Fruit fly (Drosophila melanogaster): ENCODE results near the gene CG11563.
A peak's percentile ranks its signal among the peaks of the same experiment; 100 is the strongest.

CG11563 gene

dm6 chr3R:31745629-31746081, 8.8 kb downstream of the CG11563 start, which contains the start of gene awd (continued):
- no peak for TF ChIP-seq lov (optimal IDR thresholded peaks at IDR 0.05)
- TF ChIP-seq lov (GFP tag; IDR thresholded peaks at IDR 0.05), result peak; percentile 28; the same call in 1 of the 3 replicates
- TF ChIP-seq CG13624 (GFP tag; optimal IDR thresholded peaks at IDR 0.05), result no peak
- TF ChIP-seq seq (GFP tag; IDR thresholded peaks at IDR 0.05), result no peak
- no peak for TF ChIP-seq CG12219 (GFP tag; optimal IDR thresholded peaks at IDR 0.05)
- no peak for TF ChIP-seq CG33557 (GFP tag; optimal IDR thresholded peaks at IDR 0.05)
- TF ChIP-seq Deaf1 (tag; optimal IDR thresholded peaks at IDR 0.05), result peak; percentile 15
- no peak for TF ChIP-seq Hr78 (GFP tag; optimal IDR thresholded peaks at IDR 0.05)
- TF ChIP-seq ewg (GFP tag; optimal IDR thresholded peaks at IDR 0.05), result no peak
- TF ChIP-seq Abd-B (GFP tag; optimal IDR thresholded peaks at IDR 0.05), result no peak
- no peak for TF ChIP-seq Rfx (GFP tag; IDR thresholded peaks at IDR 0.05)
- peak; percentile 35 for TF ChIP-seq CG4282 (GFP tag; optimal IDR thresholded peaks at IDR 0.05)
- TF ChIP-seq CG3407 (GFP tag; optimal IDR thresholded peaks at IDR 0.05), result no peak
- TF ChIP-seq nom (GFP tag; optimal IDR thresholded peaks at IDR 0.05), result peak; percentile 68
- TF ChIP-seq CG6254 (GFP tag; optimal IDR thresholded peaks at IDR 0.05), result no peak
- no peak for TF ChIP-seq CrebB (tag; optimal IDR thresholded peaks at IDR 0.05)
- TF ChIP-seq org-1 (GFP tag; optimal IDR thresholded peaks at IDR 0.05), result no peak
- no peak for TF ChIP-seq ro (GFP tag; IDR thresholded peaks at IDR 0.05)
- TF ChIP-seq CG8089 (GFP tag; optimal IDR thresholded peaks at IDR 0.05), result no peak
- no peak for TF ChIP-seq CG10209 (GFP tag; optimal IDR thresholded peaks at IDR 0.05)
- no peak for TF ChIP-seq CG31224 (GFP tag; IDR thresholded peaks at IDR 0.05)
- no peak for TF ChIP-seq CG17361 (GFP tag; IDR thresholded peaks at IDR 0.05)
- no peak for TF ChIP-seq salm (tag; optimal IDR thresholded peaks at IDR 0.05)
- TF ChIP-seq CG1233 (GFP tag; optimal IDR thresholded peaks at IDR 0.05), result no peak
- no peak for TF ChIP-seq CG13775 (GFP tag; optimal IDR thresholded peaks at IDR 0.05)
- TF ChIP-seq dpn (GFP tag; optimal IDR thresholded peaks at IDR 0.05), result peak in 1 of 2 experiments; percentile 1
- TF ChIP-seq BEAF-32 (GFP tag; optimal IDR thresholded peaks at IDR 0.05), result peak; percentile 43
- no peak for TF ChIP-seq CG7271 (tag; optimal IDR thresholded peaks at IDR 0.05)
- no peak for TF ChIP-seq oc (tag; optimal IDR thresholded peaks at IDR 0.05)
- peak; percentile 33 for TF ChIP-seq sens (GFP tag)
- no peak for TF ChIP-seq ken (GFP tag; IDR thresholded peaks at IDR 0.05)

dm6 chr3R:31747429-31748048, 10.7 kb downstream of the CG11563 start, which contains the start of the genes nero and CG1910:
TSS of gene nero (minus strand) at chr3R:31747558.
TSS of gene CG1910 (plus strand) at chr3R:31747643.
- TF ChIP-seq CG1603 (tag; optimal IDR thresholded peaks at IDR 0.05), result peak; percentile 74
- TF ChIP-seq Dbx (GFP tag; IDR thresholded peaks at IDR 0.05), result no peak
- TF ChIP-seq tin (GFP tag; optimal IDR thresholded peaks at IDR 0.05), result no peak
- TF ChIP-seq pb (GFP tag; optimal IDR thresholded peaks at IDR 0.05), result no peak
- TF ChIP-seq CG14667 (GFP tag; IDR thresholded peaks at IDR 0.05), result no peak
- no peak for TF ChIP-seq sr (GFP tag; IDR thresholded peaks at IDR 0.05)
- peak; percentile 39 for TF ChIP-seq phol (tag; optimal IDR thresholded peaks at IDR 0.05)
- TF ChIP-seq eyg (GFP tag; optimal IDR thresholded peaks at IDR 0.05), result no peak
- TF ChIP-seq CG11695 (GFP tag; IDR thresholded peaks at IDR 0.05), result no peak
- TF ChIP-seq sc (optimal IDR thresholded peaks at IDR 0.05), result no peak
- TF ChIP-seq sc (GFP tag; optimal IDR thresholded peaks at IDR 0.05), result no peak
- no peak for TF ChIP-seq Optix (GFP tag; IDR thresholded peaks at IDR 0.05)
- TF ChIP-seq CG8944 (GFP tag; optimal IDR thresholded peaks at IDR 0.05), result no peak
- no peak for TF ChIP-seq Dek (tag; optimal IDR thresholded peaks at IDR 0.05)
- peak; percentile 10 for TF ChIP-seq CG5245 (GFP tag; optimal IDR thresholded peaks at IDR 0.05)
- TF ChIP-seq tap (tag; optimal IDR thresholded peaks at IDR 0.05), result no peak
- TF ChIP-seq CG32772 (GFP tag; IDR thresholded peaks at IDR 0.05), result no peak
- no peak for TF ChIP-seq CG14965 (GFP tag; optimal IDR thresholded peaks at IDR 0.05; ENCODE audit: borderline replicate concordance)
- no peak for TF ChIP-seq PHDP (tag; optimal IDR thresholded peaks at IDR 0.05)
- no peak for TF ChIP-seq cg (GFP tag; optimal IDR thresholded peaks at IDR 0.05)
- no peak for TF ChIP-seq CG9876 (GFP tag; optimal IDR thresholded peaks at IDR 0.05)
- TF ChIP-seq CG8281 (tag; optimal IDR thresholded peaks at IDR 0.05), result no peak
